Worm (Caenorhabditis elegans) whole organism, young adult: ENCODE measurements around the gene act-5.

Experiments used
- B0019.2 ChIP-seq: fragments of 200-800 bp; sonication (Bioruptor generic); conservative IDR thresholded peaks from 2 replicates; pipeline ENCODE4 v1.3.6; 2022; ENCODE audit warnings: missing genetic modification reagents, missing genetic modification characterization, missing compliant biosample characterization
- atf-7 ChIP-seq: sonication (generic microtip); optimal IDR thresholded peaks from 2 replicates; lab custom pipeline; 2017; ENCODE audit warnings: mild to moderate bottlenecking, missing genetic modification characterization, missing compliant biosample characterization
- dpl-1 ChIP-seq: fragments of 150-350 bp; optimal IDR thresholded peaks from 2 replicates; lab custom pipeline; 2014; ENCODE audit warnings: missing biosample characterization, missing genetic modification reagents, missing genetic modification characterization

ce11 chrIII:13614751-13615150, 8.9 kb upstream of the act-5 start:
- TF ChIP-seq atf-7 (tag; lab: Kevin White, UChicago): no peak
- no peak for TF ChIP-seq B0019.2 (GFP tag; lab: Robert Waterston, UW)
- no peak for TF ChIP-seq dpl-1
